5 worm cellular contexts compared by ENCODE assay signal in the genomic region with DNA sequence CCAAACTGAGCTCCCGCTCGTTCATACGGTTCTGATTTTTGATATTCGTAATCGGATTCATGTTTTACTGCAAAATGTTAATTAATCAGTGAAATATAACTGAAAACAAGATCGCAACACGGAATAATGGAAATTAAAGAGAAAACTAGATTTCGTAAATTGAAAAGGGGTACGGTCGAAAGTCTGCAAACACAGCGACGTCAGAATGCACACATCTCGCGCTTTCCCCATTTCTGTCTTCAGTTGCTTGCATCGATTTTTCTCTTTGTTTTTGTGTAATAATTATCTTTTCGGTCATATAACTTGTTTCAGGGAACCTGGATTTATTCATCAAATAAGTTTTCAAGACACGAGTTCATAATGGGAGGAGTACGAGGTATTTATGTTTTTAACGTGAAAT.
TF ChIP-seq lines count a peak whose summit lies in the region.

A gene (minus strand): TSS at position 74 of the 400 bp plus-strand sequence.
A gene (plus strand): TSS at position 306 of the 400 bp plus-strand sequence.

TF ChIP-seq in whole organism, L1 larva, 84 proteins besides CTCF, POLR2A, EP300 and RAD21 (continued from another document and continues in another):
- TF ChIP-seq alr-1 (tag; optimal IDR thresholded peaks at IDR 0.05; lab: Kevin White, UChicago; ENCODE audit: borderline replicate concordance) (no peak), ztf-4 (tag; optimal IDR thresholded peaks at IDR 0.05; lab: Kevin White, UChicago) (no peak), jun-1 (tag; optimal IDR thresholded peaks at IDR 0.05; lab: Kevin White, UChicago) (no peak), mab-9 (GFP tag; IDR thresholded peaks at IDR 0.05; lab: Robert Waterston, UW) (no peak), nhr-20 (tag; optimal IDR thresholded peaks at IDR 0.05; lab: Kevin White, UChicago) (peak; percentile 41), ceh-82 (tag; optimal IDR thresholded peaks at IDR 0.05; lab: Kevin White, UChicago) (peak in 2 of 3 experiments; percentile 31 to 36), skn-1 (tag; optimal IDR thresholded peaks at IDR 0.05; lab: Kevin White, UChicago) (peak; percentile 13), rnt-1 (tag; optimal IDR thresholded peaks at IDR 0.05; lab: Kevin White, UChicago) (peak; percentile 42), ceh-63 (GFP tag; optimal IDR thresholded peaks at IDR 0.05; lab: Kevin White, UChicago) (no peak), fkh-10 (GFP tag; optimal IDR thresholded peaks at IDR 0.05; lab: Kevin White, UChicago) (no peak), lir-3 (tag; optimal IDR thresholded peaks at IDR 0.05; lab: Kevin White, UChicago; ENCODE audit: poor library complexity) (peak; percentile 73), tbx-2 (tag; optimal IDR thresholded peaks at IDR 0.05; lab: Kevin White, UChicago) (peak; percentile 42), snu-23 (GFP tag; optimal IDR thresholded peaks at IDR 0.05; lab: Kevin White, UChicago) (no peak), nhr-28 (tag; optimal IDR thresholded peaks at IDR 0.05; lab: Kevin White, UChicago) (no peak), C16A3.4 (tag; optimal IDR thresholded peaks at IDR 0.05; lab: Kevin White, UChicago) (peak; percentile 41), ets-5 (GFP tag; IDR thresholded peaks at IDR 0.05; lab: Robert Waterston, UW) (no peak), nhr-11 (tag; optimal IDR thresholded peaks at IDR 0.05; lab: Kevin White, UChicago) (no peak), unc-98 (GFP tag; IDR thresholded peaks at IDR 0.05; lab: Robert Waterston, UW) (no peak), mef-2 (tag; optimal IDR thresholded peaks at IDR 0.05; lab: Kevin White, UChicago) (no peak), dpl-1 (GFP tag; optimal IDR thresholded peaks at IDR 0.05; lab: Kevin White, UChicago) (peak; percentile 46 to 69 (median 67)), aha-1 (tag; optimal IDR thresholded peaks at IDR 0.05; lab: Kevin White, UChicago) (no peak), elt-3 (tag; optimal IDR thresholded peaks at IDR 0.05; lab: Kevin White, UChicago) (peak in 1 of 6 experiments; percentile 37), lsy-2 (tag; optimal IDR thresholded peaks at IDR 0.05; lab: Kevin White, UChicago) (peak; percentile 83 to 94), efl-1 (optimal IDR thresholded peaks at IDR 0.05; lab: Kevin White, UChicago) (peak; percentile 65 to 68), efl-1 (GFP tag; optimal IDR thresholded peaks at IDR 0.05 in 1 of 2; lab: Kevin White, UChicago) (peak; percentile 66 to 95)

TF ChIP-seq in whole organism, L2 larva, 48 proteins besides CTCF, POLR2A, EP300 and RAD21 (continued from another document):
- TF ChIP-seq sma-9 (GFP tag; optimal IDR thresholded peaks at IDR 0.05; lab: Kevin White, UChicago) (peak; percentile 55), sma-9 (tag; optimal IDR thresholded peaks at IDR 0.05; lab: Kevin White, UChicago) (no peak), ceh-16 (tag; optimal IDR thresholded peaks at IDR 0.05; lab: Kevin White, UChicago) (peak; percentile 2), unc-62 (GFP tag; optimal IDR thresholded peaks at IDR 0.05; lab: Kevin White, UChicago) (no peak), mab-5 (tag; optimal IDR thresholded peaks at IDR 0.05; lab: Kevin White, UChicago) (no peak), lsy-2 (tag; optimal IDR thresholded peaks at IDR 0.05; lab: Kevin White, UChicago) (peak; percentile 69 to 92)

TF ChIP-seq in whole organism, L3 larva, 47 proteins besides CTCF, POLR2A, EP300 and RAD21 (continued from another document):
- TF ChIP-seq fos-1 (tag; optimal IDR thresholded peaks at IDR 0.05; lab: Kevin White, UChicago), result no peak

TF ChIP-seq in whole organism, L4 larva, 104 proteins besides CTCF, POLR2A, EP300 and RAD21 (continued from another document):
- TF ChIP-seq arid-1 (GFP tag; conservative IDR thresholded peaks at IDR 0.05; lab: Robert Waterston, UW) (peak; percentile 47; the same call in 1 of the 2 replicates), nhr-237 (tag; optimal IDR thresholded peaks at IDR 0.05; lab: Kevin White, UChicago) (no peak), Y75B8A.6 (GFP tag; IDR thresholded peaks at IDR 0.05; lab: Robert Waterston, UW) (no peak), dpl-1 (GFP tag; optimal IDR thresholded peaks at IDR 0.05; lab: Kevin White, UChicago) (peak; percentile 60), ctbp-1 (GFP tag; IDR thresholded peaks at IDR 0.05; lab: Robert Waterston, UW) (no peak), attf-4 (tag; optimal IDR thresholded peaks at IDR 0.05; lab: Kevin White, UChicago) (no peak), R02D3.7 (tag; optimal IDR thresholded peaks at IDR 0.05; lab: Kevin White, UChicago) (no peak), nhr-77 (tag; optimal IDR thresholded peaks at IDR 0.05; lab: Kevin White, UChicago) (no peak), ztf-11 (tag; optimal IDR thresholded peaks at IDR 0.05; lab: Kevin White, UChicago) (no peak), hlh-30 (tag; optimal IDR thresholded peaks at IDR 0.05; lab: Kevin White, UChicago; ENCODE audit: insufficient read depth) (peak; percentile 86), mes-2 (tag; optimal IDR thresholded peaks at IDR 0.05; lab: Kevin White, UChicago; ENCODE audit: poor library complexity, severe bottlenecking) (peak; percentile 88), dmd-6 (GFP tag; IDR thresholded peaks at IDR 0.05; lab: Robert Waterston, UW) (peak; percentile 24; the same call in 1 of the 2 replicates), nhr-6 (tag; optimal IDR thresholded peaks at IDR 0.05; lab: Kevin White, UChicago) (peak; percentile 12), dmd-9 (GFP tag; IDR thresholded peaks at IDR 0.05; lab: Robert Waterston, UW) (no peak)

TF ChIP-seq in whole organism, late embryonic, 69 proteins besides CTCF, POLR2A, EP300 and RAD21 (continued from another document):
- TF ChIP-seq hlh-30 (tag; optimal IDR thresholded peaks at IDR 0.05; lab: Kevin White, UChicago; ENCODE audit: insufficient read depth), result peak; percentile 37
- no peak for TF ChIP-seq zip-5 (tag; optimal IDR thresholded peaks at IDR 0.05; lab: Kevin White, UChicago)
- peak; percentile 39 for TF ChIP-seq ceh-31 (tag; optimal IDR thresholded peaks at IDR 0.05; lab: Kevin White, UChicago)
- TF ChIP-seq K09A11.1 (tag; optimal IDR thresholded peaks at IDR 0.05; lab: Kevin White, UChicago; ENCODE audit: insufficient read depth), result no peak
- no peak for TF ChIP-seq pqm-1 (tag; optimal IDR thresholded peaks at IDR 0.05; lab: Kevin White, UChicago)
- no peak for TF ChIP-seq ahr-1 (tag; optimal IDR thresholded peaks at IDR 0.05; lab: Kevin White, UChicago)
- no peak for TF ChIP-seq fkh-6 (tag; optimal IDR thresholded peaks at IDR 0.05; lab: Kevin White, UChicago)
- TF ChIP-seq tbx-2 (tag; optimal IDR thresholded peaks at IDR 0.05; lab: Kevin White, UChicago), result peak; percentile 10
- no peak for TF ChIP-seq odd-2 (tag; optimal IDR thresholded peaks at IDR 0.05; lab: Kevin White, UChicago)
- no peak for TF ChIP-seq ets-4 (tag; optimal IDR thresholded peaks at IDR 0.05; lab: Kevin White, UChicago)
- no peak for TF ChIP-seq npax-4 (tag; optimal IDR thresholded peaks at IDR 0.05; lab: Kevin White, UChicago)
TF ChIP-seq in whole organism, late embryonic: peak in this region for 6.
